Fruit fly (Drosophila melanogaster): ENCODE measurements around the gene Polr1E.
A peak's percentile ranks its signal among the peaks of the same experiment; 100 is the strongest.

The Polr1E gene

dm6 chr3R:18302749-18303148 is 1.2 kb upstream of the Polr1E start, which contains the start of gene CG7126 (continued):
- TF ChIP-seq CG10321 (GFP tag; IDR thresholded peaks at IDR 0.05) (no peak), CG15011 (GFP tag; optimal IDR thresholded peaks at IDR 0.05) (no peak), Elba2 (GFP tag; optimal IDR thresholded peaks at IDR 0.05) (no peak), B-H1 (GFP tag; IDR thresholded peaks at IDR 0.05) (no peak), CG10979 (tag; optimal IDR thresholded peaks at IDR 0.05) (peak; percentile 6), CG11504 (tag; optimal IDR thresholded peaks at IDR 0.05) (peak; percentile 13), tup (GFP tag; optimal IDR thresholded peaks at IDR 0.05) (no peak), eyg (GFP tag; optimal IDR thresholded peaks at IDR 0.05) (no peak), HLH4C (GFP tag; IDR thresholded peaks at IDR 0.05; ENCODE audit: partially characterized antibody) (no peak)

dm6 chr3R:18298900-18299321 is 2.6 kb downstream of the Polr1E start, which contains the start of gene Dlc90F:
Gene Dlc90F (plus strand): TSS chr3R:18299229.
- TF ChIP-seq zfh1 (GFP tag; IDR thresholded peaks at IDR 0.05) (peak; percentile 85), CG10321 (GFP tag; IDR thresholded peaks at IDR 0.05) (peak; percentile 23; the same call in 1 of the 2 replicates), ac (GFP tag; optimal IDR thresholded peaks at IDR 0.05) (no peak), eyg (GFP tag; optimal IDR thresholded peaks at IDR 0.05) (peak; percentile 78), CG1602 (GFP tag; optimal IDR thresholded peaks at IDR 0.05) (peak; percentile 75), Hand (GFP tag; optimal IDR thresholded peaks at IDR 0.05) (no peak), Dbx (GFP tag; IDR thresholded peaks at IDR 0.05) (peak; percentile 72; the same call in 2 of the 3 replicates), shn (GFP tag; optimal IDR thresholded peaks at IDR 0.05) (peak; percentile 82), ara (GFP tag; IDR thresholded peaks at IDR 0.05) (peak; percentile 66; the same call in 1 of the 2 replicates), CG1647 (GFP tag; optimal IDR thresholded peaks at IDR 0.05) (peak; percentile 55), Chrac-16 (GFP tag; optimal IDR thresholded peaks at IDR 0.05) (peak; percentile 84), Ets97D (GFP tag; optimal IDR thresholded peaks at IDR 0.05) (peak; percentile 94), B-H1 (GFP tag; IDR thresholded peaks at IDR 0.05) (peak; percentile 64; the same call in 2 of the 3 replicates), CG7271 (tag; optimal IDR thresholded peaks at IDR 0.05) (peak; percentile 40), Myb (GFP tag; optimal IDR thresholded peaks at IDR 0.05) (peak; percentile 92), CG3407 (GFP tag; optimal IDR thresholded peaks at IDR 0.05) (peak; percentile 54), CG2889 (GFP tag; IDR thresholded peaks at IDR 0.05) (peak; percentile 80), BtbVII (GFP tag; optimal IDR thresholded peaks at IDR 0.05) (no peak), ind (GFP tag; optimal IDR thresholded peaks at IDR 0.05) (peak; percentile 82), Bteb2 (GFP tag; optimal IDR thresholded peaks at IDR 0.05) (peak; percentile 46), CG11085 (GFP tag; IDR thresholded peaks at IDR 0.05) (peak; percentile 67; the same call in 1 of the 2 replicates), Max (GFP tag; optimal IDR thresholded peaks at IDR 0.05) (peak; percentile 60), Mad (GFP tag; optimal IDR thresholded peaks at IDR 0.05) (peak; percentile 50), grn (GFP tag; optimal IDR thresholded peaks at IDR 0.05) (no peak), CG1024 (GFP tag; IDR thresholded peaks at IDR 0.05) (peak; percentile 27), CG6175 (GFP tag; IDR thresholded peaks at IDR 0.05) (0 out of 3 replicates have a peak, but pooled peaks have one; percentile 24), CG33213 (GFP tag; optimal IDR thresholded peaks at IDR 0.05) (peak; percentile 86), E2f2 (GFP tag; IDR thresholded peaks at IDR 0.05) (peak; percentile 54; the same call in 1 of the 2 replicates), CG18262 (tag; optimal IDR thresholded peaks at IDR 0.05) (peak; percentile 79), CG30403 (GFP tag; optimal IDR thresholded peaks at IDR 0.05) (peak; percentile 87), sc (optimal IDR thresholded peaks at IDR 0.05) (no peak), sc (GFP tag; optimal IDR thresholded peaks at IDR 0.05) (peak; percentile 53), crc (GFP tag; optimal IDR thresholded peaks at IDR 0.05) (peak; percentile 82), CG18011 (GFP tag; optimal IDR thresholded peaks at IDR 0.05) (peak; percentile 22), salm (tag; optimal IDR thresholded peaks at IDR 0.05) (peak; percentile 26), danr (GFP tag; IDR thresholded peaks at IDR 0.05) (peak; percentile 46; the same call in 1 of the 2 replicates), zfh2 (GFP tag; optimal IDR thresholded peaks at IDR 0.05) (peak; percentile 80), sob (GFP tag; IDR thresholded peaks at IDR 0.05) (peak; percentile 82; the same call in 1 of the 2 replicates), gsb-n (tag; optimal IDR thresholded peaks at IDR 0.05) (peak; percentile 56), ab (GFP tag; optimal IDR thresholded peaks at IDR 0.05) (no peak), CG14441 (GFP tag; IDR thresholded peaks at IDR 0.05) (peak; percentile 81), fd102C (GFP tag; optimal IDR thresholded peaks at IDR 0.05) (no peak), CG6689 (GFP tag; IDR thresholded peaks at IDR 0.05) (peak; percentile 75), Lhr (GFP tag; optimal IDR thresholded peaks at IDR 0.05) (peak; percentile 95)
